Fruit fly (Drosophila melanogaster) whole organism, embryonic: ENCODE data around the gene Vm26Ac.

ENCODE experiments used
- ATbp ChIP-seq: fragments of 200-800 bp; sonication (Bioruptor generic); optimal IDR thresholded peaks from 2 replicates; lab custom pipeline; 2017; ENCODE audit warnings: missing biosample characterization, mild to moderate bottlenecking, missing genetic modification characterization, missing genetic modification reagents
- Adf1 ChIP-seq: fragments of 200-800 bp; sonication (Bioruptor generic); IDR thresholded peaks from 2 replicates; pipeline ENCODE4 v1.3.6; 2022; ENCODE audit warnings: missing biosample characterization, missing genetic modification characterization
- Antp ChIP-seq: fragments of 200-800 bp; sonication (Bioruptor generic); optimal IDR thresholded peaks from 3 replicates; lab custom pipeline; 2016; ENCODE audit warnings: missing biosample characterization, missing genetic modification characterization
- BEAF-32 ChIP-seq: fragments of 200-800 bp; sonication (Bioruptor generic); optimal IDR thresholded peaks from 3 replicates; lab custom pipeline; 2017; ENCODE audit warnings: missing biosample characterization, missing genetic modification characterization, mild to moderate bottlenecking, moderate library complexity, missing genetic modification reagents
- Bdp1 ChIP-seq: fragments of 200-800 bp; sonication (Bioruptor generic); optimal IDR thresholded peaks from 3 replicates; lab custom pipeline; 2016; ENCODE audit warnings: missing biosample characterization, missing genetic modification characterization
- CG10209 ChIP-seq: fragments of 200-800 bp; sonication (Bioruptor generic); optimal IDR thresholded peaks from 3 replicates; lab custom pipeline; 2017; ENCODE audit warnings: missing biosample characterization, mild to moderate bottlenecking, missing genetic modification characterization, missing genetic modification reagents
- CG10654 ChIP-seq: fragments of 200-800 bp; sonication (Bioruptor generic); optimal IDR thresholded peaks from 2 replicates; lab custom pipeline; 2016; ENCODE audit warnings: missing biosample characterization, missing genetic modification characterization
- CG11696 ChIP-seq: fragments of 200-800 bp; sonication (Bioruptor generic); IDR thresholded peaks from 2 replicates; pipeline ENCODE4 v1.3.6; 2022; ENCODE audit warnings: missing biosample characterization, missing genetic modification characterization
- CG12071 ChIP-seq: fragments of 200-800 bp; sonication (Bioruptor generic); optimal IDR thresholded peaks from 3 replicates; lab custom pipeline; 2018; ENCODE audit warnings: missing biosample characterization, mild to moderate bottlenecking, missing genetic modification characterization
- CG14710 ChIP-seq: fragments of 200-800 bp; sonication (Bioruptor generic); optimal IDR thresholded peaks from 3 replicates; lab custom pipeline; 2019; ENCODE audit warnings: missing biosample characterization, mild to moderate bottlenecking, missing genetic modification characterization, moderate library complexity
- CG16779 ChIP-seq: fragments of 200-800 bp; sonication (Bioruptor generic); IDR thresholded peaks from 2 replicates; pipeline ENCODE4 v1.3.6; 2022; ENCODE audit warnings: missing biosample characterization, missing genetic modification characterization
- CG17359 ChIP-seq: fragments of 200-800 bp; sonication (Bioruptor generic); optimal IDR thresholded peaks from 3 replicates; lab custom pipeline; 2018; ENCODE audit warnings: missing biosample characterization, mild to moderate bottlenecking, missing genetic modification characterization, moderate library complexity
- CG18599 ChIP-seq: fragments of 200-800 bp; sonication (Bioruptor generic); optimal IDR thresholded peaks from 3 replicates; lab custom pipeline; 2017; ENCODE audit warnings: missing biosample characterization, missing genetic modification characterization, mild to moderate bottlenecking, moderate library complexity, missing genetic modification reagents
- CG2712 ChIP-seq: fragments of 200-800 bp; optimal IDR thresholded peaks from 3 replicates; lab custom pipeline; 2019; ENCODE audit warnings: missing biosample characterization, mild to moderate bottlenecking, missing genetic modification characterization, moderate library complexity
- CG3163 ChIP-seq: fragments of 200-800 bp; sonication (Bioruptor generic); optimal IDR thresholded peaks from 3 replicates; lab custom pipeline; 2016; ENCODE audit warnings: missing biosample characterization, missing genetic modification characterization
- CG33213 ChIP-seq: fragments of 200-800 bp; sonication (Bioruptor generic); optimal IDR thresholded peaks from 3 replicates; lab custom pipeline; 2016; ENCODE audit warnings: missing biosample characterization, missing genetic modification characterization
- CG3847 ChIP-seq: fragments of 200-800 bp; sonication (Bioruptor generic); IDR thresholded peaks from 2 replicates; pipeline ENCODE4 v1.3.6; 2022; ENCODE audit warnings: missing biosample characterization, missing genetic modification characterization
- CG4328 ChIP-seq: fragments of 200-800 bp; sonication (Bioruptor generic); optimal IDR thresholded peaks from 3 replicates; lab custom pipeline; 2017; ENCODE audit warnings: missing biosample characterization, missing genetic modification reagents, missing genetic modification characterization
- CG5953 ChIP-seq: fragments of 200-800 bp; sonication (Bioruptor generic); IDR thresholded peaks from 2 replicates; pipeline ENCODE4 v1.3.6; 2022; ENCODE audit warnings: missing biosample characterization, missing genetic modification characterization
- CG6272 ChIP-seq: fragments of 200-800 bp; sonication (Bioruptor generic); IDR thresholded peaks from 2 replicates; pipeline ENCODE4 v1.3.6; 2022; ENCODE audit warnings: missing biosample characterization, missing genetic modification characterization
- CG6813 ChIP-seq: fragments of 200-800 bp; sonication (Bioruptor generic); optimal IDR thresholded peaks from 2 replicates; lab custom pipeline; 2017; ENCODE audit warnings: missing biosample characterization, missing genetic modification characterization, mild to moderate bottlenecking, moderate library complexity, missing genetic modification reagents
- CG7357 ChIP-seq: fragments of 200-800 bp; sonication (Bioruptor generic); IDR thresholded peaks from 3 replicates; pipeline ENCODE4 v1.3.6; 2022; ENCODE audit warnings: missing biosample characterization, missing genetic modification characterization
- CG7987 ChIP-seq: fragments of 200-800 bp; sonication (Bioruptor generic); optimal IDR thresholded peaks from 2 replicates; lab custom pipeline; 2018; ENCODE audit warnings: missing biosample characterization, mild to moderate bottlenecking, missing genetic modification characterization, moderate library complexity
- CG8924 ChIP-seq: fragments of 200-800 bp; optimal IDR thresholded peaks from 3 replicates; lab custom pipeline; 2019; ENCODE audit warnings: missing biosample characterization, mild to moderate bottlenecking, missing genetic modification characterization, moderate library complexity
- CG9817 ChIP-seq: fragments of 200-800 bp; sonication (Bioruptor generic); optimal IDR thresholded peaks from 2 replicates; lab custom pipeline; 2018; ENCODE audit warnings: missing biosample characterization, mild to moderate bottlenecking, missing genetic modification characterization, moderate library complexity
- Drgx ChIP-seq: fragments of 200-800 bp; sonication (Bioruptor generic); IDR thresholded peaks from 2 replicates; pipeline ENCODE4 v1.3.6; 2022; ENCODE audit warnings: missing biosample characterization, missing genetic modification characterization
- ERR ChIP-seq: fragments of 200-800 bp; sonication (Bioruptor generic); optimal IDR thresholded peaks from 2 replicates; lab custom pipeline; 2016; ENCODE audit warnings: missing biosample characterization, missing genetic modification characterization
- Fer3 ChIP-seq: fragments of 200-800 bp; sonication (Bioruptor generic); optimal IDR thresholded peaks from 2 replicates; lab custom pipeline; 2018; ENCODE audit warnings: missing biosample characterization, mild to moderate bottlenecking, missing genetic modification characterization, moderate library complexity
- HLHmδ ChIP-seq: fragments of 200-800 bp; sonication (Bioruptor generic); optimal IDR thresholded peaks from 2 replicates; lab custom pipeline; 2018; ENCODE audit warnings: missing biosample characterization, mild to moderate bottlenecking, missing genetic modification characterization, moderate library complexity
- Hsf ChIP-seq: fragments of 200-800 bp; sonication (Bioruptor generic); optimal IDR thresholded peaks from 3 replicates; lab custom pipeline; 2016; ENCODE audit warnings: missing biosample characterization, missing genetic modification characterization
- Mrtf ChIP-seq: fragments of 200-800 bp; sonication (Bioruptor generic); IDR thresholded peaks from 3 replicates; pipeline ENCODE4 v1.3.6; 2022; ENCODE audit warnings: missing biosample characterization, missing genetic modification characterization
- NC2β ChIP-seq: fragments of 200-800 bp; sonication (Bioruptor generic); optimal IDR thresholded peaks from 2 replicates; lab custom pipeline; 2016; ENCODE audit warnings: missing biosample characterization, missing genetic modification characterization
- Rfx ChIP-seq: fragments of 200-800 bp; sonication (Bioruptor generic); IDR thresholded peaks from 2 replicates; pipeline ENCODE4 v1.3.6; 2022; ENCODE audit warnings: missing biosample characterization, missing genetic modification characterization
- Rx ChIP-seq: fragments of 200-800 bp; sonication (Bioruptor generic); IDR thresholded peaks from 2 replicates; pipeline ENCODE4 v1.3.6; 2022; ENCODE audit warnings: missing biosample characterization, missing genetic modification characterization
- disco-r ChIP-seq: fragments of 200-800 bp; sonication (Bioruptor generic); optimal IDR thresholded peaks from 2 replicates; lab custom pipeline; 2016; ENCODE audit warnings: missing biosample characterization, missing genetic modification characterization
- gcm2 ChIP-seq: fragments of 200-800 bp; sonication (Bioruptor generic); optimal IDR thresholded peaks from 2 replicates; lab custom pipeline; 2016; ENCODE audit warnings: missing biosample characterization, missing genetic modification characterization
- ind ChIP-seq: fragments of 200-800 bp; sonication (Bioruptor generic); optimal IDR thresholded peaks from 3 replicates; lab custom pipeline; 2016; ENCODE audit warnings: missing biosample characterization, missing genetic modification characterization
- jing ChIP-seq: fragments of 200-800 bp; sonication (Bioruptor generic); optimal IDR thresholded peaks from 2 replicates; lab custom pipeline; 2018; ENCODE audit warnings: missing biosample characterization, mild to moderate bottlenecking, missing genetic modification characterization
- lola ChIP-seq, 3 experiments: fragments of >200 bp in 2 of 3; fragments of 200-800 bp in 1 of 3; sonication (Bioruptor generic) in 1 of 3; optimal IDR thresholded peaks; 2 replicates each; lab custom pipeline; 2017 to 2019; ENCODE audit warnings: missing biosample characterization in 3 of 3, missing genetic modification characterization in 3 of 3, mild to moderate bottlenecking in 1 of 3, moderate library complexity in 1 of 3
- lov ChIP-seq, 2 experiments: fragments of 200-800 bp in 1 of 2; fragments of >200 bp in 1 of 2; sonication (Bioruptor generic) in 1 of 2; IDR thresholded peaks in 1 of 2; optimal IDR thresholded peaks in 1 of 2; 2 replicates in 1 of 2; 3 replicates in 1 of 2; pipeline versions ENCODE4 v1.3.6 to Lab custom; 2017 to 2022; ENCODE audit warnings: missing biosample characterization in 1 of 2, missing genetic modification characterization in 1 of 2
- row ChIP-seq: fragments of 200-800 bp; sonication (Bioruptor generic); IDR thresholded peaks from 3 replicates; pipeline ENCODE4 v1.3.6; 2022; ENCODE audit warnings: missing biosample characterization, missing genetic modification characterization
- schlank ChIP-seq: fragments of 200-800 bp; sonication (Bioruptor generic); optimal IDR thresholded peaks from 2 replicates; lab custom pipeline; 2018; ENCODE audit warnings: missing biosample characterization, mild to moderate bottlenecking, missing genetic modification characterization
- scrt ChIP-seq: fragments of 200-800 bp; sonication (Bioruptor generic); optimal IDR thresholded peaks from 2 replicates; lab custom pipeline; 2018; ENCODE audit warnings: missing biosample characterization, mild to moderate bottlenecking, missing genetic modification characterization, moderate library complexity
- sob ChIP-seq: fragments of 200-800 bp; sonication (Bioruptor generic); IDR thresholded peaks from 2 replicates; pipeline ENCODE4 v1.3.6; 2022; ENCODE audit warnings: missing biosample characterization, missing genetic modification characterization
- stwl ChIP-seq: fragments of 200-800 bp; sonication (Bioruptor generic); optimal IDR thresholded peaks from 3 replicates; lab custom pipeline; 2018; ENCODE audit warnings: missing biosample characterization, mild to moderate bottlenecking, missing genetic modification characterization, moderate library complexity
- wdn ChIP-seq: fragments of 200-800 bp; sonication (Bioruptor generic); IDR thresholded peaks from 2 replicates; pipeline ENCODE4 v1.3.6; 2022; ENCODE audit warnings: missing biosample characterization, missing genetic modification characterization
- zen2 ChIP-seq: fragments of 200-800 bp; sonication (Bioruptor generic); IDR thresholded peaks from 3 replicates; pipeline ENCODE4 v1.3.6; 2022; ENCODE audit warnings: missing biosample characterization, missing genetic modification characterization; ENCODE audit not compliant: partially characterized antibody

Vm26Ac gene

DNA sequence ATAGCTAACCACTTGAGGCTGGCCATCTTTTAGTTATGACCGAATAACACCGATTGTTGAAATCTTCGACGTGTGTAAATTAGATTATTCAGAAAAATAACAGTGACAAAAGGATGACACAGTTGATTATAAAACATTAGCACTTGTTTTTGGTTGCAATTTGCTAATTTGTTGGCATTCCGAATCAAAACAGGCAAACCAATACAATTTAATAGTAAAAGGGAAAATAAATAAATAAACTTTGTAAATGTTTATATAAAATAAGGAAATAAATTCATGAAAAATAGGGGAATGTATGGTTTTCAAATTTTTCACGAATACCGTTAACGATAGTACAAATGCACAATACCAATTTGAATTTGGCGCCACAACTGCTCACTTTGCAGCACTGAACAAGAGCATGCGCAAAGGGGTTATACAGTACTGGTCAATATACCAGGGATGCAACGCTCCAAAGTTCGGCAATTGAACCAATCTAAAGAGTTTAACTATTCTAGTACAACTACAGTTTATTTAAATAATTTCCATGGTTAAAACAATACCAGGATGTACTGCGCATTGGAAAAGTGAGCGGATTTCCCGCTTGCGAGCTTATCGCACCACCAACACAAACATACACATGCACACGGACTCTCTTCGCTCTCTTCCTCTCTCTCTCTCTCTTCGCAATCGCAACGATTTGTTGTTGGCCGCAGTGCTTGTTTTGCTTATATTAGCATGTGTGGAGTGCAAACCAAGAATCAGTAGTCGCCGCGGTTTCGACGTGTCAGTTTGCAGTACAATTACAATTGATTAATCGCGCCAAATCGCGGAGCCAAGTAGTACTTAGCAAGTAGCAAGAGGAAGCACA, 15.0 kb downstream of the Vm26Ac start, which contains the start of the genes Sfp26Ad and Gpdh1 (continued):
- TF ChIP-seq CG33213: peak; percentile 81
- no peak for TF ChIP-seq lov (optimal IDR thresholded peaks at IDR 0.05; lab: Kevin White, UChicago)
- peak; percentile 43; the same call in 1 of the 3 replicates for TF ChIP-seq lov (GFP tag; IDR thresholded peaks at IDR 0.05; lab: Robert Waterston, UW)
- TF ChIP-seq CG12071 (GFP tag; lab: Kevin White, UChicago): peak; percentile 45
- TF ChIP-seq CG9817 (tag; lab: Kevin White, UChicago): peak; percentile 60
- TF ChIP-seq Adf1 (GFP tag; lab: Robert Waterston, UW): peak; percentile 63; the same call in 1 of the 2 replicates
- peak; percentile 74 for TF ChIP-seq CG10209 (GFP tag; lab: Kevin White, UChicago)
- peak; percentile 21 for TF ChIP-seq jing (GFP tag; lab: Kevin White, UChicago)
- peak; percentile 85 for TF ChIP-seq stwl (tag; lab: Kevin White, UChicago)
- TF ChIP-seq sob (GFP tag; lab: Robert Waterston, UW): peak; percentile 84
- TF ChIP-seq CG6813 (GFP tag; lab: Kevin White, UChicago): no peak
- TF ChIP-seq CG7357: no peak
- peak; percentile 66 for TF ChIP-seq BEAF-32 (GFP tag; lab: Kevin White, UChicago)
- TF ChIP-seq Rx (GFP tag; lab: Robert Waterston, UW): peak; percentile 44
- peak; percentile 28 for TF ChIP-seq HLHmδ (GFP tag; lab: Kevin White, UChicago)
- TF ChIP-seq ind (GFP tag; lab: Kevin White, UChicago): peak; percentile 83
- TF ChIP-seq NC2β (GFP tag; lab: Kevin White, UChicago): peak; percentile 80
- peak; percentile 93 for TF ChIP-seq CG3847 (GFP tag; lab: Robert Waterston, UW)
- TF ChIP-seq CG14710: peak; percentile 79
- peak; percentile 88 for TF ChIP-seq CG18599
- no peak for TF ChIP-seq schlank (tag; lab: Kevin White, UChicago)
- TF ChIP-seq CG4328 (GFP tag; lab: Kevin White, UChicago): peak; percentile 49
- TF ChIP-seq ATbp: peak; percentile 37
- TF ChIP-seq lola (GFP tag; optimal IDR thresholded peaks at IDR 0.05; lab: Kevin White, UChicago): peak in 1 of 3 experiments; percentile 40
- peak; percentile 16 for TF ChIP-seq disco-r
- TF ChIP-seq Fer3: peak; percentile 61
- peak; percentile 75 for TF ChIP-seq CG8924 (tag; lab: Kevin White, UChicago)
- no peak for TF ChIP-seq wdn (GFP tag; lab: Robert Waterston, UW)
- TF ChIP-seq Mrtf (GFP tag; lab: Robert Waterston, UW): peak; percentile 46; the same call in 1 of the 3 replicates
- peak; percentile 72 for TF ChIP-seq ERR
- TF ChIP-seq zen2 (GFP tag; lab: Robert Waterston, UW): no peak
- peak; percentile 80 for TF ChIP-seq Antp
- peak; percentile 77 for TF ChIP-seq Hsf
- peak; percentile 64 for TF ChIP-seq CG10654
- 0 out of 2 replicates have a peak, but pooled peaks have one; percentile 20 for TF ChIP-seq Drgx (GFP tag; lab: Robert Waterston, UW)
- peak; percentile 77 for TF ChIP-seq row
- TF ChIP-seq Rfx: peak; percentile 84
- peak; percentile 69 for TF ChIP-seq CG7987 (GFP tag; lab: Kevin White, UChicago)
- peak; percentile 58 for TF ChIP-seq CG17359 (tag; lab: Kevin White, UChicago)
- peak; percentile 44; the same call in 1 of the 2 replicates for TF ChIP-seq CG5953 (GFP tag; lab: Robert Waterston, UW)
- TF ChIP-seq CG6272 (GFP tag; lab: Robert Waterston, UW): no peak; the same call in 1 of the 2 replicates
- peak; percentile 57 for TF ChIP-seq gcm2 (GFP tag; lab: Kevin White, UChicago)
- TF ChIP-seq CG11696 (GFP tag; lab: Robert Waterston, UW): no peak
- peak; percentile 68 for TF ChIP-seq CG2712 (tag; lab: Kevin White, UChicago)
- peak; percentile 67 for TF ChIP-seq Bdp1 (GFP tag; lab: Kevin White, UChicago)
- TF ChIP-seq CG3163 (GFP tag; lab: Kevin White, UChicago): peak; percentile 80
- TF ChIP-seq scrt (GFP tag; lab: Kevin White, UChicago): peak; percentile 36
- peak; percentile 69 for TF ChIP-seq CG16779 (GFP tag; lab: Robert Waterston, UW)
